ENCODE assay signal across 1 fruit fly cellular context in the genomic region with DNA sequence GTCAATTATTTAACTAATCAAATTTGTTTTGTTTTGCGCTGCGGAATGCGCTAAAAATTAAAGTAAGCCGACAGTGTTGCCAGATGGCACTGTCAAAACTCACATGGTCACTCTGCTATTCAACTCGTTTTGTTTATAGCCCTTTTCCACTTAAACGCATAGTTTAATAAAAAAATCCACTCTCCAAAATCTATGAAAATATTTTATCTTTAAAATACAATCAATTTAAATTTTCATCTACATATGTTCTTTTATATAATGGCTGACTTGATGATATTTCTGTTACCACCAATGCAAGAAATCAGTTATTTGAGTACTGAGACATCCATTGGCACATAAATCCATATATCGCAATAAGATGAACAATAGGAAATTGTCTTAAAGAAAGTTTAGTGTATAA.
A peak's percentile ranks its signal among the peaks of the same experiment; 100 is the strongest.
TF ChIP-seq lines count a peak whose summit lies in the region.

A gene (minus strand): TSS at position 95 of the 400 bp plus-strand sequence.

TF ChIP-seq in whole organism, embryonic, 481 proteins besides CTCF, POLR2A, EP300 and RAD21 (continued from another document):
- TF ChIP-seq CG17361 (GFP tag; IDR thresholded peaks at IDR 0.05; lab: Robert Waterston, UW): peak; percentile 56; the same call in 2 of the 3 replicates
- peak in 1 of 2 experiments; percentile 55 for TF ChIP-seq Hr78 (GFP tag; optimal IDR thresholded peaks at IDR 0.05; lab: Kevin White, UChicago)
- no peak for TF ChIP-seq CG14667 (GFP tag; IDR thresholded peaks at IDR 0.05; lab: Robert Waterston, UW)
- no peak for TF ChIP-seq CG32532 (GFP tag; IDR thresholded peaks at IDR 0.05; lab: Robert Waterston, UW)
- TF ChIP-seq CG14710 (tag; optimal IDR thresholded peaks at IDR 0.05; lab: Kevin White, UChicago): peak; percentile 54
- peak; percentile 54 for TF ChIP-seq ranshi (GFP tag; IDR thresholded peaks at IDR 0.05; lab: Robert Waterston, UW)
- TF ChIP-seq Ptx1 (GFP tag; IDR thresholded peaks at IDR 0.05; lab: Robert Waterston, UW): peak; percentile 27; the same call in 1 of the 2 replicates
- TF ChIP-seq otp (GFP tag; IDR thresholded peaks at IDR 0.05; lab: Robert Waterston, UW): no peak
- peak; percentile 12; the same call in 1 of the 2 replicates for TF ChIP-seq HLH3B (GFP tag; IDR thresholded peaks at IDR 0.05; lab: Robert Waterston, UW)
- TF ChIP-seq zf30C (GFP tag; optimal IDR thresholded peaks at IDR 0.05; lab: Kevin White, UChicago): peak; percentile 25
- TF ChIP-seq CG12219 (GFP tag; optimal IDR thresholded peaks at IDR 0.05; lab: Kevin White, UChicago): no peak
- TF ChIP-seq CG4617 (GFP tag; optimal IDR thresholded peaks at IDR 0.05; lab: Kevin White, UChicago; ENCODE audit: borderline replicate concordance): peak; percentile 1
- TF ChIP-seq nerfin-1 (tag; optimal IDR thresholded peaks at IDR 0.05; lab: Kevin White, UChicago): peak; percentile 15
- TF ChIP-seq trh (GFP tag; optimal IDR thresholded peaks at IDR 0.05; lab: Kevin White, UChicago): no peak
- no peak for TF ChIP-seq lmd (GFP tag; IDR thresholded peaks at IDR 0.05; lab: Robert Waterston, UW)
- no peak for TF ChIP-seq sc (optimal IDR thresholded peaks at IDR 0.05; lab: Kevin White, UChicago)
- TF ChIP-seq sc (GFP tag; optimal IDR thresholded peaks at IDR 0.05; lab: Kevin White, UChicago): no peak
- peak; percentile 8 for TF ChIP-seq Dek (tag; optimal IDR thresholded peaks at IDR 0.05; lab: Kevin White, UChicago)
- TF ChIP-seq bsh (GFP tag; optimal IDR thresholded peaks at IDR 0.05; lab: Kevin White, UChicago): peak in 1 of 2 experiments; percentile 6
- peak; percentile 37 for TF ChIP-seq Lhr (GFP tag; optimal IDR thresholded peaks at IDR 0.05; lab: Kevin White, UChicago)
- TF ChIP-seq CG3847 (GFP tag; IDR thresholded peaks at IDR 0.05; lab: Robert Waterston, UW): peak; percentile 79
- peak; percentile 35 for TF ChIP-seq CG12391 (tag; optimal IDR thresholded peaks at IDR 0.05; lab: Kevin White, UChicago)
- peak; percentile 97 for TF ChIP-seq ssp (GFP tag; IDR thresholded peaks at IDR 0.05; lab: Robert Waterston, UW)
- no peak for TF ChIP-seq CG7928 (GFP tag; optimal IDR thresholded peaks at IDR 0.05; lab: Kevin White, UChicago)
- peak; percentile 89 for TF ChIP-seq row (GFP tag; IDR thresholded peaks at IDR 0.05; lab: Robert Waterston, UW)
- TF ChIP-seq stwl (tag; optimal IDR thresholded peaks at IDR 0.05; lab: Kevin White, UChicago): peak; percentile 37
- 0 out of 3 replicates have a peak, but pooled peaks have one; percentile 30 for TF ChIP-seq CG16813 (GFP tag; IDR thresholded peaks at IDR 0.05; lab: Robert Waterston, UW; ENCODE audit: partially characterized antibody)
- no peak for TF ChIP-seq Dad (GFP tag; optimal IDR thresholded peaks at IDR 0.05; lab: Kevin White, UChicago)
- no peak for TF ChIP-seq CG13775 (GFP tag; optimal IDR thresholded peaks at IDR 0.05; lab: Kevin White, UChicago)
- peak; percentile 3 for TF ChIP-seq az2 (GFP tag; optimal IDR thresholded peaks at IDR 0.05; lab: Kevin White, UChicago)
- TF ChIP-seq CG9797 (GFP tag; optimal IDR thresholded peaks at IDR 0.05; lab: Kevin White, UChicago): peak; percentile 31
- 0 out of 2 replicates have a peak, but pooled peaks have one; percentile 13 for TF ChIP-seq CG4404 (GFP tag; IDR thresholded peaks at IDR 0.05; lab: Robert Waterston, UW)
- TF ChIP-seq pan (optimal IDR thresholded peaks at IDR 0.05; lab: Kevin White, UChicago): no peak
- peak in 1 of 2 experiments; percentile 34 for TF ChIP-seq pan (GFP tag; optimal IDR thresholded peaks at IDR 0.05 in 1 of 2, IDR thresholded peaks at IDR 0.05 in 1 of 2)
- TF ChIP-seq Dfd (GFP tag; optimal IDR thresholded peaks at IDR 0.05; lab: Kevin White, UChicago): peak in 1 of 2 experiments; percentile 51
- TF ChIP-seq CG1603 (tag; optimal IDR thresholded peaks at IDR 0.05; lab: Kevin White, UChicago): peak; percentile 51
- TF ChIP-seq Atf-2 (GFP tag; optimal IDR thresholded peaks at IDR 0.05; lab: Kevin White, UChicago): no peak
- no peak for TF ChIP-seq CG2678 (tag; optimal IDR thresholded peaks at IDR 0.05; lab: Kevin White, UChicago)
- TF ChIP-seq Rfx (GFP tag; IDR thresholded peaks at IDR 0.05; lab: Robert Waterston, UW): peak; percentile 45; the same call in 1 of the 2 replicates
- no peak for TF ChIP-seq CG10209 (GFP tag; optimal IDR thresholded peaks at IDR 0.05; lab: Kevin White, UChicago)
- peak; percentile 78 for TF ChIP-seq Dp (GFP tag; optimal IDR thresholded peaks at IDR 0.05; lab: Kevin White, UChicago)
- peak; percentile 64 for TF ChIP-seq MBD-R2 (GFP tag; IDR thresholded peaks at IDR 0.05; lab: Robert Waterston, UW)
- TF ChIP-seq gfzf (GFP tag; optimal IDR thresholded peaks at IDR 0.05; lab: Kevin White, UChicago): peak; percentile 62
- no peak for TF ChIP-seq Scr (GFP tag; IDR thresholded peaks at IDR 0.05; lab: Robert Waterston, UW; ENCODE audit: partially characterized antibody)
- 0 out of 3 replicates have a peak, but pooled peaks have one; percentile 30 for TF ChIP-seq knrl (GFP tag; IDR thresholded peaks at IDR 0.05; lab: Robert Waterston, UW; ENCODE audit: partially characterized antibody)
- peak; percentile 20 for TF ChIP-seq CG18262 (tag; optimal IDR thresholded peaks at IDR 0.05; lab: Kevin White, UChicago)
- peak; percentile 89 for TF ChIP-seq Elba2 (GFP tag; optimal IDR thresholded peaks at IDR 0.05; lab: Kevin White, UChicago)
- TF ChIP-seq CG10654 (GFP tag; optimal IDR thresholded peaks at IDR 0.05; lab: Kevin White, UChicago): no peak
- peak; percentile 22 for TF ChIP-seq Xbp1 (GFP tag; optimal IDR thresholded peaks at IDR 0.05; lab: Kevin White, UChicago)
- no peak for TF ChIP-seq CG8359 (GFP tag; optimal IDR thresholded peaks at IDR 0.05; lab: Kevin White, UChicago; ENCODE audit: borderline replicate concordance)
- TF ChIP-seq CG9817 (tag; optimal IDR thresholded peaks at IDR 0.05; lab: Kevin White, UChicago): peak; percentile 50
- TF ChIP-seq tap (tag; optimal IDR thresholded peaks at IDR 0.05; lab: Kevin White, UChicago): no peak
- TF ChIP-seq Hr3 (GFP tag; optimal IDR thresholded peaks at IDR 0.05; lab: Kevin White, UChicago): peak; percentile 14
